Worm (Caenorhabditis elegans) whole organism, early embryonic: ENCODE data around the gene algn-13.

Source experiments
- F13C5.2 ChIP-seq: sonication (generic microtip); optimal IDR thresholded peaks from 2 replicates; lab custom pipeline; 2017; ENCODE audit warnings: mild to moderate bottlenecking, missing genetic modification characterization, inconsistent platforms, missing compliant biosample characterization
- aly-1 ChIP-seq: sonication (generic microtip); optimal IDR thresholded peaks from 2 replicates; lab custom pipeline; 2016; ENCODE audit warnings: missing genetic modification characterization, missing compliant biosample characterization
- ama-1 ChIP-seq: fragments of 150-350 bp; optimal IDR thresholded peaks from 2 replicates; lab custom pipeline; 2014
- ceh-36 ChIP-seq: sonication (generic microtip); optimal IDR thresholded peaks from 2 replicates; lab custom pipeline; 2016; ENCODE audit warnings: missing genetic modification characterization, inconsistent platforms, missing compliant biosample characterization
- ets-7 ChIP-seq: sonication (generic microtip); optimal IDR thresholded peaks from 2 replicates; lab custom pipeline; 2016; ENCODE audit warnings: missing genotype, missing genetic modification characterization, missing compliant biosample characterization
- flt-1 ChIP-seq: fragments of 200-800 bp; sonication (Bioruptor generic); IDR thresholded peaks from 2 replicates; pipeline ENCODE4 v1.3.6; 2022; ENCODE audit warnings: missing genetic modification characterization, missing compliant biosample characterization
- hmbx-1 ChIP-seq: sonication (generic microtip); optimal IDR thresholded peaks from 2 replicates; lab custom pipeline; 2016; ENCODE audit warnings: mild to moderate bottlenecking, missing genetic modification characterization, missing compliant biosample characterization
- hmg-4 ChIP-seq: fragments of 200-800 bp; sonication (Bioruptor generic); optimal IDR thresholded peaks from 2 replicates; lab custom pipeline; 2018; ENCODE audit warnings: mild to moderate bottlenecking, missing genetic modification characterization, missing compliant biosample characterization
- hnd-1 ChIP-seq: sonication (generic microtip); optimal IDR thresholded peaks from 2 replicates; lab custom pipeline; 2016; ENCODE audit warnings: missing genetic modification characterization, missing compliant biosample characterization
- scrt-1 ChIP-seq: fragments of 200-800 bp; sonication (Bioruptor generic); IDR thresholded peaks from 2 replicates; pipeline ENCODE4 v1.3.6; 2022; ENCODE audit warnings: missing genetic modification characterization, missing compliant biosample characterization
- sea-1 ChIP-seq: fragments of 200-800 bp; sonication (Bioruptor generic); conservative IDR thresholded peaks from 2 replicates; pipeline ENCODE4 v1.3.6; 2022; ENCODE audit warnings: missing genetic modification characterization, missing compliant biosample characterization
- tra-4 ChIP-seq: sonication (generic microtip); optimal IDR thresholded peaks from 2 replicates; lab custom pipeline; 2017; ENCODE audit warnings: missing genetic modification characterization, missing compliant biosample characterization

- TF ChIP-seq tra-4 (tag; lab: Kevin White, UChicago) (no peak), scrt-1 (GFP tag; lab: Robert Waterston, UW) (no peak), ama-1 (no peak), F13C5.2 (tag; lab: Kevin White, UChicago) (no peak), flt-1 (no peak), ceh-36 (tag; lab: Kevin White, UChicago) (no peak), hmbx-1 (tag; lab: Kevin White, UChicago) (no peak), ets-7 (tag; lab: Kevin White, UChicago) (no peak), aly-1 (no peak), hmg-4 (no peak), sea-1 (GFP tag; lab: Robert Waterston, UW) (no peak), hnd-1 (tag; lab: Kevin White, UChicago) (no peak)
These were observed 12.8 kb downstream of the algn-13 start, which contains the start of gene R10D12.6 for ce11 chrV:13949010-13949409.
